Fruit fly (Drosophila melanogaster): ENCODE measurements around the gene Mat89Ba.

DNA sequence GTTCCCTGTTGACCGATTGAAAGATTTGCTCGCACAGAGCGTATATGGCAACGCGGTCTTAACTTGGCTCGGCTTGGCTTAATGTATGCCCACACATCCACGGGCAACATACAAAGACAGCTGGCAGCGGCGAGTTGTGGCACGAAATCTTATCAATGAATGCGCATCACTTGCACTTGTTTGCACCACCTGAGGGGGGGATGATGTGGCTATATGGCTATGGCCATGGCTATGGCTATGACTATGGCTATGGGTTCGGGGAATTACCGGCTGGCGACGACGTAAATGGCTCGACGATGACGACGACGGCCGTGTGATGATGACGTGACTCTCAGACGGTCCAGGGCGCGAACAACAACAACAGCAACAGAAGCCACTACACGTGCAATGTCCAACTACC, 25.2 kb downstream of the Mat89Ba start:
- TF ChIP-seq usp (GFP tag; optimal IDR thresholded peaks at IDR 0.05) (no peak), EcR (GFP tag; optimal IDR thresholded peaks at IDR 0.05) (no peak), pan (optimal IDR thresholded peaks at IDR 0.05) (no peak), psq (optimal IDR thresholded peaks at IDR 0.05) (no peak), Dll (optimal IDR thresholded peaks at IDR 0.05) (no peak), CG8478 (optimal IDR thresholded peaks at IDR 0.05) (no peak)
